Worm (Caenorhabditis elegans) whole organism, L4 larva: ENCODE measurements around the gene Y71H2AM.14.

Source experiments
- F10B5.3 ChIP-seq: sonication (generic microtip); optimal IDR thresholded peaks from 2 replicates; lab custom pipeline; 2016; ENCODE audit warnings: mild to moderate bottlenecking, missing genetic modification characterization, missing compliant biosample characterization
- F49E8.2 ChIP-seq: sonication (generic microtip); optimal IDR thresholded peaks from 2 replicates; lab custom pipeline; 2016; ENCODE audit warnings: missing compliant biosample characterization, mild to moderate bottlenecking, missing genetic modification characterization, borderline replicate concordance
- T20F7.1 ChIP-seq: fragments of 200-800 bp; sonication (Bioruptor generic); optimal IDR thresholded peaks from 2 replicates; lab custom pipeline; 2018; ENCODE audit warnings: mild to moderate bottlenecking, missing genetic modification characterization, missing compliant biosample characterization
- Y105C5A.15 ChIP-seq: fragments of 200-800 bp; sonication (Bioruptor generic); IDR thresholded peaks from 2 replicates; pipeline ENCODE4 v1.3.6; 2022; ENCODE audit warnings: missing genetic modification characterization, missing compliant biosample characterization
- Y48G9A.11 ChIP-seq: fragments of 200-800 bp; sonication (Bioruptor generic); IDR thresholded peaks from 2 replicates; pipeline ENCODE4 v1.3.6; 2022; ENCODE audit warnings: missing genetic modification reagents, missing genetic modification characterization, missing compliant biosample characterization
- ZK337.2 ChIP-seq: fragments of 200-800 bp; sonication (Bioruptor generic); IDR thresholded peaks from 2 replicates; pipeline ENCODE4 v1.3.6; 2022; ENCODE audit warnings: missing genetic modification reagents, missing genetic modification characterization, missing compliant biosample characterization
- ZK546.5 ChIP-seq, 2 experiments: sonication (generic microtip); optimal IDR thresholded peaks; 2 replicates each; lab custom pipeline; 2017; ENCODE audit warnings: missing biosample characterization in 2 of 2, missing genetic modification characterization in 2 of 2
- aha-1 ChIP-seq: fragments of 150-350 bp; peaks from one replicate; lab custom pipeline; 2014; ENCODE audit warnings: missing biosample characterization, missing genetic modification characterization
- arid-1 ChIP-seq: fragments of 200-800 bp; sonication (Bioruptor generic); conservative IDR thresholded peaks from 2 replicates; pipeline ENCODE4 v1.3.6; 2022; ENCODE audit warnings: missing genetic modification reagents, missing genetic modification characterization, missing compliant biosample characterization
- attf-4 ChIP-seq: sonication (generic microtip); optimal IDR thresholded peaks from 3 replicates; lab custom pipeline; 2017; ENCODE audit warnings: missing biosample characterization, missing genetic modification characterization
- ceh-28 ChIP-seq: fragments of 150-350 bp; optimal IDR thresholded peaks from 2 replicates; lab custom pipeline; 2014; ENCODE audit warnings: missing biosample characterization, missing genetic modification reagents, missing genetic modification characterization
- ceh-62 ChIP-seq: sonication (generic microtip); optimal IDR thresholded peaks from 2 replicates; lab custom pipeline; 2017; ENCODE audit warnings: missing biosample characterization, missing genetic modification characterization
- daf-12 ChIP-seq: fragments of 150-350 bp; optimal IDR thresholded peaks from 2 replicates; lab custom pipeline; 2014; ENCODE audit warnings: missing biosample characterization, missing genetic modification reagents, missing genetic modification characterization
- daf-16 ChIP-seq, 3 experiments: sonication (generic microtip); optimal IDR thresholded peaks; 2 replicates each; lab custom pipeline; 2016 to 2017; ENCODE audit warnings: missing genetic modification characterization in 3 of 3, missing genetic modification reagents in 3 of 3, mild to moderate bottlenecking in 2 of 3, missing compliant biosample characterization in 2 of 3, missing biosample characterization in 1 of 3, moderate library complexity in 1 of 3
- daf-19 ChIP-seq: fragments of 200-800 bp; sonication (Bioruptor generic); conservative IDR thresholded peaks from 2 replicates; pipeline ENCODE4 v1.3.6; 2022; ENCODE audit warnings: missing genetic modification characterization, missing compliant biosample characterization
- daf-8 ChIP-seq: fragments of 200-800 bp; sonication (Bioruptor generic); IDR thresholded peaks from 2 replicates; pipeline ENCODE4 v1.3.6; 2022; ENCODE audit warnings: missing genetic modification characterization, missing compliant biosample characterization
- dmd-6 ChIP-seq: fragments of 200-800 bp; sonication (Bioruptor generic); IDR thresholded peaks from 2 replicates; pipeline ENCODE4 v1.3.6; 2022; ENCODE audit warnings: missing genetic modification reagents, missing genetic modification characterization, missing compliant biosample characterization
- dmd-8 ChIP-seq: fragments of 200-800 bp; sonication (Bioruptor generic); IDR thresholded peaks from 2 replicates; pipeline ENCODE4 v1.3.6; 2022; ENCODE audit warnings: missing genetic modification characterization, missing compliant biosample characterization
- dve-1 ChIP-seq: sonication (generic microtip); optimal IDR thresholded peaks from 2 replicates; lab custom pipeline; 2017; ENCODE audit warnings: antibody characterized with exemption, mild to moderate bottlenecking, missing genetic modification characterization, missing compliant biosample characterization; ENCODE audit not compliant: insufficient read depth
- fkh-10 ChIP-seq: fragments of 150-350 bp; optimal IDR thresholded peaks from 2 replicates; lab custom pipeline; 2014; ENCODE audit warnings: missing biosample characterization, missing genetic modification reagents, missing genetic modification characterization
- hlh-11 ChIP-seq: fragments of 200-800 bp; sonication (Bioruptor generic); optimal IDR thresholded peaks from 2 replicates; lab custom pipeline; 2018; ENCODE audit warnings: mild to moderate bottlenecking, missing genetic modification characterization, missing compliant biosample characterization
- lin-1 ChIP-seq: fragments of 200-800 bp; sonication (Bioruptor generic); IDR thresholded peaks from 2 replicates; pipeline ENCODE4 v1.3.6; 2022; ENCODE audit warnings: missing genetic modification reagents, missing genetic modification characterization, missing compliant biosample characterization
- lin-15B ChIP-seq: fragments of 150-350 bp; sonication (generic microtip); optimal IDR thresholded peaks from 3 replicates; lab custom pipeline; 2014; ENCODE audit warnings: missing biosample characterization, missing genetic modification characterization
- lin-29 ChIP-seq: fragments of 200-800 bp; sonication (Bioruptor generic); IDR thresholded peaks from 2 replicates; pipeline ENCODE4 v1.3.6; 2022; ENCODE audit warnings: missing genetic modification reagents, missing genetic modification characterization, missing compliant biosample characterization
- lir-3 ChIP-seq: sonication (generic microtip); optimal IDR thresholded peaks from 2 replicates; lab custom pipeline; 2016; ENCODE audit warnings: mild to moderate bottlenecking, missing genetic modification characterization, missing compliant biosample characterization
- mep-1 ChIP-seq: fragments of 150-350 bp; sonication (generic microtip); optimal IDR thresholded peaks from 3 replicates; lab custom pipeline; 2014; ENCODE audit warnings: missing biosample characterization, missing genetic modification characterization
- nhr-10 ChIP-seq: fragments of 150-350 bp; optimal IDR thresholded peaks from 2 replicates; lab custom pipeline; 2014; ENCODE audit warnings: missing biosample characterization, missing genetic modification characterization
- nhr-102 ChIP-seq: sonication (generic microtip); optimal IDR thresholded peaks from 2 replicates; lab custom pipeline; 2016; ENCODE audit warnings: mild to moderate bottlenecking, missing genetic modification characterization, moderate library complexity, missing compliant biosample characterization
- nhr-11 ChIP-seq: fragments of 150-350 bp; optimal IDR thresholded peaks from 2 replicates; lab custom pipeline; 2014; ENCODE audit warnings: missing biosample characterization, missing genetic modification characterization
- nhr-28 ChIP-seq: fragments of 150-350 bp; optimal IDR thresholded peaks from 2 replicates; lab custom pipeline; 2014; ENCODE audit warnings: missing biosample characterization, missing genetic modification characterization
- nhr-77 ChIP-seq: fragments of 150-350 bp; optimal IDR thresholded peaks from 2 replicates; lab custom pipeline; 2014; ENCODE audit warnings: missing biosample characterization, missing genetic modification characterization
- pha-4 ChIP-seq, 2 experiments: fragments of 150-350 bp in 1 of 2; fragments of 200-800 bp in 1 of 2; sonication (Bioruptor generic) in 1 of 2; IDR thresholded peaks in 1 of 2; optimal IDR thresholded peaks in 1 of 2; 2 replicates each; pipeline versions ENCODE4 v1.3.6 to Lab custom; 2014 to 2022; ENCODE audit warnings: missing genetic modification characterization in 2 of 2, missing genetic modification reagents in 2 of 2, missing biosample characterization in 1 of 2, missing compliant biosample characterization in 1 of 2
- php-3 ChIP-seq: fragments of 200-800 bp; sonication (Bioruptor generic); IDR thresholded peaks from 2 replicates; pipeline ENCODE4 v1.3.6; 2022; ENCODE audit warnings: missing genetic modification reagents, missing genetic modification characterization, missing compliant biosample characterization
- pqm-1 ChIP-seq: sonication (generic microtip); optimal IDR thresholded peaks from 2 replicates; lab custom pipeline; 2017; ENCODE audit warnings: missing biosample characterization, missing genetic modification characterization
- rbr-2 ChIP-seq: sonication (generic microtip); optimal IDR thresholded peaks from 2 replicates; lab custom pipeline; 2016; ENCODE audit warnings: missing genotype, missing genetic modification characterization, missing compliant biosample characterization
- sdz-12 ChIP-seq: fragments of 200-800 bp; sonication (Bioruptor generic); optimal IDR thresholded peaks from 2 replicates; lab custom pipeline; 2018; ENCODE audit warnings: mild to moderate bottlenecking, missing genetic modification characterization, missing compliant biosample characterization
- set-16 ChIP-seq: fragments of 200-800 bp; sonication (Bioruptor generic); IDR thresholded peaks from 2 replicates; pipeline ENCODE4 v1.3.6; 2022; ENCODE audit warnings: missing genetic modification reagents, missing genetic modification characterization, missing compliant biosample characterization
- tra-1 ChIP-seq: fragments of 200-800 bp; sonication (Bioruptor generic); IDR thresholded peaks from 2 replicates; pipeline ENCODE4 v1.3.6; 2022; ENCODE audit warnings: missing genetic modification reagents, missing genetic modification characterization, missing compliant biosample characterization
- zfp-3 ChIP-seq: fragments of 200-800 bp; sonication (Bioruptor generic); conservative IDR thresholded peaks from 2 replicates; pipeline ENCODE4 v1.3.6; 2022; ENCODE audit warnings: missing genetic modification reagents, missing genetic modification characterization, missing compliant biosample characterization
- zip-2 ChIP-seq: fragments of 150-350 bp; optimal IDR thresholded peaks from 2 replicates; lab custom pipeline; 2014; ENCODE audit warnings: missing biosample characterization, missing genetic modification characterization
- ztf-11 ChIP-seq: fragments of 150-350 bp; optimal IDR thresholded peaks from 2 replicates; lab custom pipeline; 2014; ENCODE audit warnings: missing biosample characterization, missing genetic modification characterization

The Y71H2AM.14 gene

DNA sequence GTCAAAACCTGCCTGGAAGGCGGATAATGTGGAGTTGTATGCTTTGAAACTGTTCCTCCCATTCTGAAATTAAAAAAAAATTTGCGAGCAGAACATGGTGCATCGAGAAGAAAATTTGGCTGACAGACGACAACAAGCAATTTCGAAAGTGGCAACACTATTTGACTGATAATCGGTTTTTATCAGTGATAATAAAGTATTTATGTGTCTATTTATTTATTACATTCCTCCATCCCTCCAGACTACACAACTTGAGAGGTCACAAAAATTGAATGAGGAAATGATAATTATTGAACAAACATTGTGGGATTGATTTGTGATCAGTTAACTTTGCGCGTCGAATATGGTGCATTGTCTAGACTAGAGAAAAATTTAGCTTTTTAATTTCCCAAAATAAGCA lies 7.0 kb downstream of the Y71H2AM.14 start, which contains the start of gene cest-25:
TSS of gene cest-25 (minus strand) at position 63 of the 400 bp plus-strand sequence.
- TF ChIP-seq sdz-12 (no peak), daf-8 (GFP tag; lab: Robert Waterston, UW) (no peak), attf-4 (tag; lab: Kevin White, UChicago) (no peak), ztf-11 (no peak), T20F7.1 (peak; percentile 21), lin-1 (GFP tag; lab: Robert Waterston, UW) (0 out of 2 replicates have a peak, but pooled peaks have one; percentile 25), nhr-10 (tag; lab: Kevin White, UChicago) (no peak), set-16 (GFP tag; lab: Robert Waterston, UW) (no peak), nhr-11 (tag; lab: Kevin White, UChicago) (no peak), nhr-77 (tag; lab: Kevin White, UChicago) (peak; percentile 71), aha-1 (no peak), dmd-8 (GFP tag; lab: Robert Waterston, UW) (no peak), dve-1 (tag; lab: Kevin White, UChicago) (peak; percentile 81), F10B5.3 (no peak), lir-3 (tag; lab: Kevin White, UChicago) (no peak), ZK546.5 (tag; optimal IDR thresholded peaks at IDR 0.05; lab: Kevin White, UChicago) (no peak), tra-1 (no peak), zfp-3 (GFP tag; lab: Robert Waterston, UW) (no peak), pqm-1 (tag; lab: Kevin White, UChicago) (peak; percentile 97), daf-19 (GFP tag; lab: Robert Waterston, UW) (no peak), F49E8.2 (tag; lab: Kevin White, UChicago) (no peak), nhr-102 (tag; lab: Kevin White, UChicago) (peak; percentile 7), lin-29 (GFP tag; lab: Robert Waterston, UW) (no peak), nhr-28 (peak; percentile 96), dmd-6 (GFP tag; lab: Robert Waterston, UW) (peak; percentile 77), rbr-2 (tag; lab: Kevin White, UChicago) (no peak), lin-15B (tag; lab: Kevin White, UChicago) (no peak), php-3 (GFP tag; lab: Robert Waterston, UW) (peak; percentile 90), daf-12 (tag; lab: Kevin White, UChicago) (no peak), fkh-10 (GFP tag; lab: Kevin White, UChicago) (no peak), Y48G9A.11 (GFP tag; lab: Robert Waterston, UW) (no peak), ZK337.2 (GFP tag; lab: Robert Waterston, UW) (no peak), pha-4 (GFP tag; IDR thresholded peaks at IDR 0.05; lab: Robert Waterston, UW) (no peak), pha-4 (tag; optimal IDR thresholded peaks at IDR 0.05; lab: Kevin White, UChicago) (no peak), ceh-28 (no peak), Y105C5A.15 (GFP tag; lab: Robert Waterston, UW) (no peak), ceh-62 (no peak), hlh-11 (tag; lab: Kevin White, UChicago) (peak; percentile 71), daf-16 (GFP tag; optimal IDR thresholded peaks at IDR 0.05; lab: Kevin White, UChicago) (peak in 1 of 2 experiments; percentile 53), daf-16 (tag; optimal IDR thresholded peaks at IDR 0.05; lab: Kevin White, UChicago) (peak; percentile 95), zip-2 (tag; lab: Kevin White, UChicago) (no peak), mep-1 (tag; lab: Kevin White, UChicago) (no peak), arid-1 (GFP tag; lab: Robert Waterston, UW) (no peak)
